Fruit fly (Drosophila melanogaster) whole organism, embryonic: ENCODE data around the gene Dtg.
A peak's percentile ranks its signal among the peaks of the same experiment; 100 is the strongest.

Source experiments
- CG10462 ChIP-seq: fragments of 200-800 bp; sonication (Bioruptor generic); optimal IDR thresholded peaks from 2 replicates; lab custom pipeline; 2016; ENCODE audit warnings: missing biosample characterization, missing genetic modification characterization
- CG11560 ChIP-seq: fragments of 200-800 bp; sonication (Bioruptor generic); IDR thresholded peaks from 3 replicates; pipeline ENCODE4 v1.3.6; 2022; ENCODE audit warnings: missing biosample characterization, missing genetic modification characterization
- CG11723 ChIP-seq: fragments of 200-800 bp; sonication (Bioruptor generic); optimal IDR thresholded peaks from 2 replicates; lab custom pipeline; 2017; ENCODE audit warnings: missing biosample characterization, mild to moderate bottlenecking, missing genetic modification characterization
- CG12155 ChIP-seq: fragments of 200-800 bp; sonication (Bioruptor generic); optimal IDR thresholded peaks from 3 replicates; lab custom pipeline; 2016; ENCODE audit warnings: missing biosample characterization, missing genetic modification characterization
- CG12391 ChIP-seq: fragments of 200-800 bp; sonication (Bioruptor generic); optimal IDR thresholded peaks from 3 replicates; lab custom pipeline; 2018; ENCODE audit warnings: missing biosample characterization, mild to moderate bottlenecking, missing genetic modification characterization, moderate library complexity
- CG14441 ChIP-seq: fragments of 200-800 bp; sonication (Bioruptor generic); IDR thresholded peaks from 2 replicates; pipeline ENCODE4 v1.3.6; 2022; ENCODE audit warnings: missing biosample characterization, missing genetic modification characterization
- CG17612 ChIP-seq: fragments of 200-800 bp; sonication (Bioruptor generic); IDR thresholded peaks from 2 replicates; pipeline ENCODE4 v1.3.6; 2022; ENCODE audit warnings: missing biosample characterization, missing genetic modification characterization
- CG1792 ChIP-seq: fragments of 200-800 bp; sonication (Bioruptor generic); optimal IDR thresholded peaks from 2 replicates; lab custom pipeline; 2016; ENCODE audit warnings: missing biosample characterization, missing genetic modification characterization
- CG30431 ChIP-seq: fragments of 200-800 bp; sonication (Bioruptor generic); optimal IDR thresholded peaks from 2 replicates; lab custom pipeline; 2017; ENCODE audit warnings: missing biosample characterization, missing genetic modification characterization
- CG32767 ChIP-seq: fragments of 200-800 bp; sonication (Bioruptor generic); IDR thresholded peaks from 2 replicates; pipeline ENCODE4 v1.3.6; 2022; ENCODE audit warnings: missing biosample characterization, missing genetic modification characterization
- CG34376 ChIP-seq: fragments of 200-800 bp; sonication (Bioruptor generic); optimal IDR thresholded peaks from 2 replicates; lab custom pipeline; 2018; ENCODE audit warnings: missing biosample characterization, mild to moderate bottlenecking, missing genetic modification characterization
- CG3995 ChIP-seq: fragments of 200-800 bp; sonication (Bioruptor generic); optimal IDR thresholded peaks from 3 replicates; lab custom pipeline; 2016; ENCODE audit warnings: missing biosample characterization, missing genetic modification characterization
- CG5180 ChIP-seq: fragments of 200-800 bp; sonication (Bioruptor generic); optimal IDR thresholded peaks from 3 replicates; lab custom pipeline; 2017; ENCODE audit warnings: missing biosample characterization, missing genetic modification characterization, mild to moderate bottlenecking, moderate library complexity, missing genetic modification reagents
- CG5953 ChIP-seq: fragments of 200-800 bp; sonication (Bioruptor generic); IDR thresholded peaks from 2 replicates; pipeline ENCODE4 v1.3.6; 2022; ENCODE audit warnings: missing biosample characterization, missing genetic modification characterization
- CG8924 ChIP-seq: fragments of 200-800 bp; optimal IDR thresholded peaks from 3 replicates; lab custom pipeline; 2019; ENCODE audit warnings: missing biosample characterization, mild to moderate bottlenecking, missing genetic modification characterization, moderate library complexity
- CG9215 ChIP-seq: fragments of 200-800 bp; sonication (Bioruptor generic); IDR thresholded peaks from 2 replicates; pipeline ENCODE4 v1.3.6; 2022; ENCODE audit warnings: missing biosample characterization, missing genetic modification characterization
- CG9817 ChIP-seq: fragments of 200-800 bp; sonication (Bioruptor generic); optimal IDR thresholded peaks from 2 replicates; lab custom pipeline; 2018; ENCODE audit warnings: missing biosample characterization, mild to moderate bottlenecking, missing genetic modification characterization, moderate library complexity
- CG9876 ChIP-seq: fragments of 200-800 bp; sonication (Bioruptor generic); optimal IDR thresholded peaks from 2 replicates; lab custom pipeline; 2016; ENCODE audit warnings: missing biosample characterization, missing genetic modification characterization
- Camta ChIP-seq: fragments of 200-800 bp; sonication (Bioruptor generic); optimal IDR thresholded peaks from 2 replicates; lab custom pipeline; 2016; ENCODE audit warnings: missing biosample characterization, missing genetic modification characterization
- D ChIP-seq, 2 experiments: fragments of 200-800 bp in 1 of 2; fragments of >200 bp in 1 of 2; sonication (Bioruptor generic) in 1 of 2; optimal IDR thresholded peaks; 2 replicates in 1 of 2; 3 replicates in 1 of 2; lab custom pipeline; 2017; ENCODE audit warnings: mild to moderate bottlenecking in 1 of 2, missing biosample characterization in 1 of 2, missing genetic modification characterization in 1 of 2, missing genetic modification reagents in 1 of 2
- Dad ChIP-seq: fragments of 200-800 bp; sonication (Bioruptor generic); optimal IDR thresholded peaks from 3 replicates; lab custom pipeline; 2016; ENCODE audit warnings: missing biosample characterization, missing genetic modification characterization
- Doc2 ChIP-seq: fragments of 200-800 bp; sonication (Bioruptor generic); IDR thresholded peaks from 2 replicates; pipeline ENCODE4 v1.3.6; 2022; ENCODE audit warnings: missing biosample characterization, missing genetic modification characterization
- Kr ChIP-seq: fragments of 200-800 bp; sonication (Bioruptor generic); optimal IDR thresholded peaks from 2 replicates; lab custom pipeline; 2017; ENCODE audit warnings: missing biosample characterization, mild to moderate bottlenecking, missing genetic modification characterization
- Lhr ChIP-seq: fragments of 200-800 bp; sonication (Bioruptor generic); optimal IDR thresholded peaks from 3 replicates; lab custom pipeline; 2017; ENCODE audit warnings: mild to moderate bottlenecking, missing biosample characterization, missing genetic modification reagents, missing genetic modification characterization
- Med ChIP-seq: fragments of 200-800 bp; sonication (Bioruptor generic); peaks from one replicate; lab custom pipeline; 2016; ENCODE audit warnings: missing biosample characterization, missing genetic modification characterization, mild to moderate bottlenecking, inconsistent platforms, moderate library complexity
- Nf-YC ChIP-seq: fragments of 200-800 bp; optimal IDR thresholded peaks from 3 replicates; lab custom pipeline; 2019; ENCODE audit warnings: missing biosample characterization, mild to moderate bottlenecking, missing genetic modification characterization, moderate library complexity
- Optix ChIP-seq: fragments of 200-800 bp; sonication (Bioruptor generic); IDR thresholded peaks from 3 replicates; pipeline ENCODE4 v1.3.6; 2022; ENCODE audit warnings: missing biosample characterization, missing genetic modification characterization
- PHDP ChIP-seq: fragments of 200-800 bp; sonication (Bioruptor generic); optimal IDR thresholded peaks from 3 replicates; lab custom pipeline; 2018; ENCODE audit warnings: missing biosample characterization, mild to moderate bottlenecking, missing genetic modification characterization, moderate library complexity
- Pdp1 ChIP-seq, 2 experiments: fragments of 200-800 bp; sonication (Bioruptor generic); optimal IDR thresholded peaks; 3 replicates each; lab custom pipeline; 2016; ENCODE audit warnings: missing biosample characterization in 2 of 2, missing genetic modification characterization in 2 of 2, mild to moderate bottlenecking in 1 of 2, moderate library complexity in 1 of 2
- Ptx1 ChIP-seq: fragments of 200-800 bp; sonication (Bioruptor generic); IDR thresholded peaks from 2 replicates; pipeline ENCODE4 v1.3.6; 2022; ENCODE audit warnings: missing biosample characterization, missing genetic modification characterization
- Rx ChIP-seq: fragments of 200-800 bp; sonication (Bioruptor generic); IDR thresholded peaks from 2 replicates; pipeline ENCODE4 v1.3.6; 2022; ENCODE audit warnings: missing biosample characterization, missing genetic modification characterization
- Scr ChIP-seq: fragments of 200-800 bp; sonication (Bioruptor generic); IDR thresholded peaks from 2 replicates; pipeline ENCODE4 v1.3.6; 2022; ENCODE audit warnings: missing biosample characterization, missing genetic modification characterization; ENCODE audit not compliant: partially characterized antibody
- Sin3A ChIP-seq: fragments of >200 bp; optimal IDR thresholded peaks from 2 replicates; lab custom pipeline; 2018
- Sry-β ChIP-seq: fragments of 200-800 bp; sonication (Bioruptor generic); optimal IDR thresholded peaks from 2 replicates; lab custom pipeline; 2018; ENCODE audit warnings: missing biosample characterization, mild to moderate bottlenecking, missing genetic modification characterization, moderate library complexity
- Xbp1 ChIP-seq: fragments of 200-800 bp; sonication (Bioruptor generic); optimal IDR thresholded peaks from 3 replicates; lab custom pipeline; 2016; ENCODE audit warnings: missing biosample characterization, mild to moderate bottlenecking, missing genetic modification characterization
- ab ChIP-seq: fragments of 200-800 bp; sonication (Bioruptor generic); optimal IDR thresholded peaks from 2 replicates; lab custom pipeline; 2016; ENCODE audit warnings: missing biosample characterization, missing genetic modification characterization
- al ChIP-seq: fragments of 200-800 bp; sonication (Bioruptor generic); IDR thresholded peaks from 2 replicates; pipeline ENCODE4 v1.3.6; 2022; ENCODE audit warnings: missing biosample characterization, missing genetic modification characterization
- cato ChIP-seq: fragments of 200-800 bp; sonication (Bioruptor generic); optimal IDR thresholded peaks from 2 replicates; lab custom pipeline; 2016; ENCODE audit warnings: missing biosample characterization, missing genetic modification characterization, borderline replicate concordance
- cg ChIP-seq: fragments of 200-800 bp; sonication (Bioruptor generic); optimal IDR thresholded peaks from 3 replicates; lab custom pipeline; 2019; ENCODE audit warnings: missing biosample characterization, mild to moderate bottlenecking, missing genetic modification characterization, moderate library complexity
- chn ChIP-seq: fragments of 200-800 bp; sonication (Bioruptor generic); optimal IDR thresholded peaks from 2 replicates; lab custom pipeline; 2016; ENCODE audit warnings: missing biosample characterization, missing genetic modification characterization
- crc ChIP-seq: fragments of 200-800 bp; sonication (Bioruptor generic); optimal IDR thresholded peaks from 2 replicates; lab custom pipeline; 2016; ENCODE audit warnings: missing biosample characterization, missing genetic modification characterization
- gcm2 ChIP-seq: fragments of 200-800 bp; sonication (Bioruptor generic); optimal IDR thresholded peaks from 2 replicates; lab custom pipeline; 2016; ENCODE audit warnings: missing biosample characterization, missing genetic modification characterization
- hth ChIP-seq: fragments of >200 bp; optimal IDR thresholded peaks from 2 replicates; lab custom pipeline; 2017; ENCODE audit warnings: inconsistent platforms
- insv ChIP-seq, 2 experiments: fragments of 200-800 bp; sonication (Bioruptor generic); optimal IDR thresholded peaks; 3 replicates each; lab custom pipeline; 2016 to 2018; ENCODE audit warnings: missing biosample characterization in 2 of 2, missing genetic modification characterization in 2 of 2
- kah ChIP-seq: fragments of 200-800 bp; sonication (Bioruptor generic); optimal IDR thresholded peaks from 2 replicates; lab custom pipeline; 2018; ENCODE audit warnings: missing biosample characterization, mild to moderate bottlenecking, missing genetic modification characterization
- lov ChIP-seq, 2 experiments: fragments of 200-800 bp in 1 of 2; fragments of >200 bp in 1 of 2; sonication (Bioruptor generic) in 1 of 2; IDR thresholded peaks in 1 of 2; optimal IDR thresholded peaks in 1 of 2; 2 replicates in 1 of 2; 3 replicates in 1 of 2; pipeline versions ENCODE4 v1.3.6 to Lab custom; 2017 to 2022; ENCODE audit warnings: missing biosample characterization in 1 of 2, missing genetic modification characterization in 1 of 2
- luna ChIP-seq: fragments of 200-800 bp; sonication (Bioruptor generic); optimal IDR thresholded peaks from 2 replicates; lab custom pipeline; 2016; ENCODE audit warnings: missing biosample characterization, missing genetic modification characterization
- mam ChIP-seq: fragments of 200-800 bp; sonication (Bioruptor generic); optimal IDR thresholded peaks from 3 replicates; lab custom pipeline; 2016; ENCODE audit warnings: missing biosample characterization, missing genetic modification characterization
- ranshi ChIP-seq: fragments of 200-800 bp; sonication (Bioruptor generic); IDR thresholded peaks from 2 replicates; pipeline ENCODE4 v1.3.6; 2022; ENCODE audit warnings: missing biosample characterization, missing genetic modification characterization
- sd ChIP-seq: fragments of 200-800 bp; sonication (Bioruptor generic); optimal IDR thresholded peaks from 3 replicates; lab custom pipeline; 2018; ENCODE audit warnings: missing biosample characterization, mild to moderate bottlenecking, missing genetic modification characterization, moderate library complexity
- sens ChIP-seq: fragments of 200-800 bp; sonication (Bioruptor generic); peaks from one replicate; lab custom pipeline; 2016; ENCODE audit warnings: missing biosample characterization, missing genetic modification characterization
- sr ChIP-seq: fragments of 200-800 bp; sonication (Bioruptor generic); IDR thresholded peaks from 3 replicates; pipeline ENCODE4 v1.3.6; 2022; ENCODE audit warnings: missing biosample characterization, missing genetic modification characterization

The Dtg gene

DNA sequence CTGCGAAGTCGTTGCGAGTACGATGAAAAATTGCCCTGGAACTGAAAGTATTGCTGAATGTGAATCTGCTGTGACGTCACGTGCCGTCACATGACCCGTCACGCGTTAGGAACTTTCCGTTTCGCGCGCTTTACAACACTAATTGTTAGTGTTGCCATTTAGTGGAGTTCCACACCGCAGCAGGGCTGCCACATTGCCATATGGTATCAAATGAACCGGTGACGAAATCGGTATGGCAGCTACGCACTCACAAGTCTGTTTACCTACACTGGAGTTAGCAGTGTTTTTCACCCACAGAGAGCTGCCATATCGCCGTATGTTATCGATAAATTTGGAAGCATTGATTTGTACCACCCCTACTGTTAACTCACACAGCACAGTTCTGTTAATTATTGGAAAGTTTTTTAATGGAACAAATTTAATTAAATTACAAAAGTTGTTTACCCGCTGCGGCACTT is 20.1 kb upstream of the Dtg start, which contains the start of the genes Vha55 and Snx3 (continued):
- TF ChIP-seq Doc2 (GFP tag; lab: Robert Waterston, UW) (no peak), CG17612 (GFP tag; lab: Robert Waterston, UW) (no peak), Nf-YC (tag; lab: Kevin White, UChicago) (peak; percentile 62), CG9817 (peak; percentile 71), Camta (GFP tag; lab: Kevin White, UChicago) (peak; percentile 83), Dad (peak; percentile 89), D (optimal IDR thresholded peaks at IDR 0.05; lab: Kevin White, UChicago) (no peak), D (GFP tag; optimal IDR thresholded peaks at IDR 0.05; lab: Kevin White, UChicago) (no peak), Xbp1 (GFP tag; lab: Kevin White, UChicago) (peak; percentile 89), Lhr (GFP tag; lab: Kevin White, UChicago) (peak; percentile 99), gcm2 (peak; percentile 21), CG9215 (GFP tag; lab: Robert Waterston, UW) (no peak), crc (GFP tag; lab: Kevin White, UChicago) (peak; percentile 52), mam (GFP tag; lab: Kevin White, UChicago) (peak; percentile 94), PHDP (peak; percentile 18), hth (lab: Kevin White, UChicago) (no peak), Pdp1 (GFP tag; optimal IDR thresholded peaks at IDR 0.05; lab: Kevin White, UChicago) (peak; percentile 86 to 94), Ptx1 (GFP tag; lab: Robert Waterston, UW) (no peak), CG8924 (peak; percentile 43), Rx (GFP tag; lab: Robert Waterston, UW) (no peak), CG5180 (GFP tag; lab: Kevin White, UChicago) (no peak), Optix (no peak), lov (optimal IDR thresholded peaks at IDR 0.05; lab: Kevin White, UChicago) (no peak), lov (GFP tag; IDR thresholded peaks at IDR 0.05; lab: Robert Waterston, UW) (no peak), chn (peak; percentile 72), ranshi (no peak), CG5953 (no peak), CG1792 (GFP tag; lab: Kevin White, UChicago) (peak; percentile 0), CG14441 (GFP tag; lab: Robert Waterston, UW) (no peak), CG12391 (peak; percentile 68), ab (GFP tag; lab: Kevin White, UChicago) (peak; percentile 21), CG10462 (GFP tag; lab: Kevin White, UChicago) (peak; percentile 32), al (GFP tag; lab: Robert Waterston, UW) (no peak)
- TF ChIP-seq, all 482 proteins: peak for 235

DNA sequence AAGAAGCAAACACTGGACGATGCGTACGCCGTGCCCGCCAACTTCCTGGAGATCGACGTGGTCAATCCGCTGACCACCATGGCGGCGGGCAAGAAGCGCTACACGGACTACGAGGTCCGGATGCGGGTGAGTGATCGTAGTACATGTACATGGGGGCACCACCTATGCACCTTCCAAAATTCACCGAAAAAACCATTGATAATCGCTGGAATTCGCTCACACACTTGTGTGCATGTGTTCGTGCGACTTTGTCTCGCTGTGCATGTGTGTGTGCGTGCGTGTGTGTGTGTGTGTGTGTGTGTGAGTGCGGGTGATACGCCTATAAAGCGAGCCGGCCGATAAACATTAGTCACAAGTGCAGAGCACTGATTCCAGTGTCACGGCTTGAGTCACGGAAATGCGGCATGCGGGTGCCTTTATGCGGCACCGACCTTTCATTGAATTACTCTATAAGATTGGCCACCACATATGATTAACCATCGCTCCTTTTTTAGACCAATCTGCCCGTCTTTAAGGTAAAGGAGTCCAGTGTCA is 19.4 kb upstream of the Dtg start:
- TF ChIP-seq CG34376 = peak; percentile 9
- no peak for TF ChIP-seq Kr (GFP tag; lab: Kevin White, UChicago)
- TF ChIP-seq Sry-β (GFP tag; lab: Kevin White, UChicago) = peak; percentile 33
- peak; percentile 86 for TF ChIP-seq cg (GFP tag; lab: Kevin White, UChicago)
- TF ChIP-seq Sin3A (lab: Kevin White, UChicago) = no peak
- no peak for TF ChIP-seq CG30431 (GFP tag; lab: Kevin White, UChicago)
- no peak for TF ChIP-seq CG12155
- TF ChIP-seq CG3995 = peak; percentile 95
- TF ChIP-seq cato (GFP tag; lab: Kevin White, UChicago) = no peak
- TF ChIP-seq CG11560 (tag; lab: Robert Waterston, UW) = no peak
- TF ChIP-seq sd = peak; percentile 86
- TF ChIP-seq CG9876 = no peak
- TF ChIP-seq luna (GFP tag; lab: Kevin White, UChicago) = no peak
- TF ChIP-seq insv (GFP tag; optimal IDR thresholded peaks at IDR 0.05; lab: Kevin White, UChicago) = no peak
- TF ChIP-seq CG11723 = no peak
- TF ChIP-seq sens (GFP tag; lab: Kevin White, UChicago) = peak; percentile 39
- no peak for TF ChIP-seq CG32767 (GFP tag; lab: Robert Waterston, UW)
- TF ChIP-seq Med (GFP tag; lab: Kevin White, UChicago) = peak; percentile 38
- no peak for TF ChIP-seq kah
- no peak for TF ChIP-seq sr (GFP tag; lab: Robert Waterston, UW)
- no peak for TF ChIP-seq Scr
